Worm (Caenorhabditis elegans): ENCODE data around the gene rocf-1.

rocf-1 gene

DNA sequence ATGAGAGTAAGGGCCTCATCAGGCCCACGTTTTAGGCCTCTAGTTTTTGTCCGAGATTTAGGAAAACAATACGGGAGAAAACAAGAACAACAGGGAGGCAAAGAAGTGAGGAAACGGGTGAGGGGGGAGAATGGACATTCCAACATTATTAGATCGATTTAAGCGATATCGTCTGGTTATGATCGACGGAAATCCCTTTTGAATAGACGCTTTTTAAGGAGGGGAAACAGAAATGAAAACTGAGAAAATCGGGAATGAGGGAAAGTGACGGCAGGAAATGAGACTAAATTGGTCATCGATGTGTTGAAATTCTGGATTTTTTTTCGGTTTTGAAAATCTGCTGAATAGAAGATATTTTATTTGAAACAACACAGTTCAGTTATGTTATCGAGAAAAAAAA, at the start of gene rocf-1:
TSS of gene rocf-1 (minus strand) at position 101 of the 400 bp plus-strand sequence.
- TF ChIP-seq ztf-11 (tag; optimal IDR thresholded peaks at IDR 0.05) (no peak), duxl-1 (tag; optimal IDR thresholded peaks at IDR 0.05; ENCODE audit: poor library complexity) (no peak), dmd-8 (GFP tag; IDR thresholded peaks at IDR 0.05) (0 out of 2 replicates have a peak, but pooled peaks have one; percentile 31)

DNA sequence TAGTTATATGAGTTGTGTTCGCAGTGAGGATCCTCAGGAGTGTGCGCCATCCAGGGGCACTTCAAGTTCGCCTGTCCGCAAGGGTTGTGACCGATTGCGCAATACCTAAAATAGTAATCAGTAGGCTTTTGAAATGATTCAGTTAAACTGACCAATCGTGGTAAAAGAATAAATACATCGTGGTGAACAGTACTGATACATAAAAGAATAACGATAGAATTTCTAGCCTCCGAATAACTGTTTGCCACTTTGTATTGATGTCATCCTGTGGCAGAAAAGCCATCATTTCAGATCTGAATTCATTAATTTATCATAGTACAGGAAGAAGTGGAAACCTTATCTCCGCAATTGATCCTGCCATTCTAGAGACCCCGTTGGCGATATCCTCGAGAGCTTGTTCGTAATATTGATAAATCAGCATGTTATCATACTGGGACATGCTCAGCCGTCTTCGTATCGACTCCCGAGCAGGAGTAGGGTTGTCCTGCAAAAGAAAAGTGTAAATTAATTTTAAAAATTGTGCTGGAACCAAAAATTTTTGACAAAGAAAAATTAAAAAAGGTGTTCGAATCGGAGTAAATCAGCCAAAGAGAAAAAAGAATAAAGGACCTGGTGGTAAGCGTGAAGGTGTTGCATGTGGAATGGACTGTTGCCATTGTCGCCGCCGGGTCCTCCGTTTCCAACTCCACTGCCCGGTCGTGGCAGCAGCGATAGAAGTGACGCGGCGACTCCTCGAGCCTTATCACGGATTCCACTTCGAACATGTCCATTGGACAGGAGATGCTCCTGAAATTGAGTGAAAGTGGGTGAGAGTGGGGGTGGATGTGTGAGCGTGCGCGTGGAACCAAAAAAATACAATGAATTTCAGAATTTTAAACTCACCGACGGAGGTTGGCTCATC, 48.8 kb upstream of the rocf-1 start:
- TF ChIP-seq Y75B8A.6 (GFP tag; IDR thresholded peaks at IDR 0.05) (no peak), set-16 (GFP tag; IDR thresholded peaks at IDR 0.05) (peak; percentile 53; the same call in 1 of the 2 replicates), F49E8.2 (tag; optimal IDR thresholded peaks at IDR 0.05; ENCODE audit: borderline replicate concordance) (peak; percentile 69), lin-38 (GFP tag; IDR thresholded peaks at IDR 0.05) (peak; percentile 62), unc-62 (GFP tag; optimal IDR thresholded peaks at IDR 0.05 in 1 of 2) (peak in 1 of 2 experiments; percentile 49), unc-62 (tag; optimal IDR thresholded peaks at IDR 0.05) (no peak), Y48G9A.11 (GFP tag; IDR thresholded peaks at IDR 0.05) (peak; percentile 50; the same call in 1 of the 2 replicates), F10B5.3 (tag; optimal IDR thresholded peaks at IDR 0.05) (peak; percentile 17), zfp-3 (GFP tag; conservative IDR thresholded peaks at IDR 0.05) (no peak), aha-1 (tag) (peak; percentile 46), unc-130 (GFP tag; optimal IDR thresholded peaks at IDR 0.05) (peak; percentile 11), lir-3 (tag; optimal IDR thresholded peaks at IDR 0.05) (no peak), nhr-42 (GFP tag; IDR thresholded peaks at IDR 0.05) (0 out of 2 replicates have a peak, but pooled peaks have one; percentile 40), Y5F2A.4 (GFP tag; optimal IDR thresholded peaks at IDR 0.05) (peak; percentile 23), daf-19 (GFP tag; conservative IDR thresholded peaks at IDR 0.05) (0 out of 2 replicates have a peak, but pooled peaks have one; percentile 12), arid-1 (GFP tag; conservative IDR thresholded peaks at IDR 0.05) (0 out of 2 replicates have a peak, but pooled peaks have one; percentile 16), mes-2 (tag; optimal IDR thresholded peaks at IDR 0.05; ENCODE audit: poor library complexity, severe bottlenecking) (peak; percentile 21)

DNA sequence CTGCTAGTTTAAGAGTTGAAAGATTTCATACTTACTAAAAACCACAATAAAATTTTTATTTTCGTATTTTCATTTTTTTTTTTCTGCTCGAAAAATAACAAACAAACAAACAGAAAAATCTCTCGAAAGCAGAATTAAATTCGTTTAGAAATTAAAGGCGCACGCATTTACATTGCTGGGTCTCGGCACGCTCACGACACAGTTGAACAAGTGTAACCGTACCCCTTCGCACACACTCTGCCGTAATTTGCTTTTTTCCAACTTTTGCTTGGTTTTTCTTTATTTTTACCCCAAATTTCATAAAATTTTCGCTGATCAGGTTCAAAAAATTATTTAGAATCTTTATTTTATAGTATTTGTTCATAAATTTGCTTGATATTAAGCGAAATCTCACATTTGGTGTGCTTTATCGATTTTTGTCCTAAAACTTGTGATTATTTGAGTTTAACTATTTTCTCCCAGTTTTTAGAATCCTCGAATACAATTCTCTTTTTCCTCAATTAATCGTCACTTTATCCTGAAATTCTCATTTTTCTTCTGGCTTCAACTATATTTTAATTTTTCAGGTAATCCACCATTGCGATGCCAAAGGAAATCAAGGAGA, 47.4 kb upstream of the rocf-1 start, which contains the start of gene rpl-38:
TSS of gene rpl-38 (plus strand) at position 554 of the 604 bp plus-strand sequence.
- TF ChIP-seq ceh-44 (GFP tag; IDR thresholded peaks at IDR 0.05) (peak; percentile 35; the same call in 1 of the 2 replicates), madf-5 (GFP tag; IDR thresholded peaks at IDR 0.05) (no peak), nhr-10 (tag; optimal IDR thresholded peaks at IDR 0.05) (no peak), nhr-111 (GFP tag; optimal IDR thresholded peaks at IDR 0.05) (no peak), T26A8.4 (GFP tag; IDR thresholded peaks at IDR 0.05) (peak; percentile 55; the same call in 1 of the 2 replicates), saeg-2 (GFP tag; IDR thresholded peaks at IDR 0.05) (no peak), ceh-62 (tag; optimal IDR thresholded peaks at IDR 0.05) (no peak), aly-2 (tag; optimal IDR thresholded peaks at IDR 0.05) (no peak), fkh-10 (GFP tag; optimal IDR thresholded peaks at IDR 0.05) (peak; percentile 29), lir-3 (tag; optimal IDR thresholded peaks at IDR 0.05) (no peak), F49E8.2 (tag; optimal IDR thresholded peaks at IDR 0.05; ENCODE audit: borderline replicate concordance) (peak; percentile 60), spr-1 (tag; optimal IDR thresholded peaks at IDR 0.05) (peak; percentile 58), ama-1 (optimal IDR thresholded peaks at IDR 0.05) (no peak), dmd-8 (GFP tag; IDR thresholded peaks at IDR 0.05) (no peak), ctbp-1 (GFP tag; IDR thresholded peaks at IDR 0.05) (peak; percentile 44; the same call in 1 of the 2 replicates), daf-16 (GFP tag; optimal IDR thresholded peaks at IDR 0.05) (peak in 1 of 2 experiments; percentile 42), daf-16 (tag; optimal IDR thresholded peaks at IDR 0.05) (peak; percentile 47), mep-1 (tag; optimal IDR thresholded peaks at IDR 0.05) (peak; percentile 83), nhr-77 (tag; optimal IDR thresholded peaks at IDR 0.05) (peak; percentile 83), skn-1 (tag; optimal IDR thresholded peaks at IDR 0.05) (no peak), nhr-76 (tag; optimal IDR thresholded peaks at IDR 0.05) (no peak), mdl-1 (tag; optimal IDR thresholded peaks at IDR 0.05) (no peak), zag-1 (tag; optimal IDR thresholded peaks at IDR 0.05) (no peak), ceh-20 (GFP tag; IDR thresholded peaks at IDR 0.05) (0 out of 2 replicates have a peak, but pooled peaks have one; percentile 40), daf-8 (GFP tag; IDR thresholded peaks at IDR 0.05) (no peak), tag-97 (GFP tag; IDR thresholded peaks at IDR 0.05) (no peak), dmd-9 (GFP tag; IDR thresholded peaks at IDR 0.05) (peak; percentile 58; the same call in 1 of the 2 replicates), tra-1 (GFP tag; IDR thresholded peaks at IDR 0.05) (no peak), F26F4.8 (GFP tag; conservative IDR thresholded peaks at IDR 0.05) (no peak)
